Worm (Caenorhabditis elegans): Measurements from ENCODE around the gene K02C4.2.

Gene K02C4.2

ce11 chrII:8052172-8052571, 23.4 kb upstream of the K02C4.2 start:
- no peak for TF ChIP-seq tra-4 (tag; optimal IDR thresholded peaks at IDR 0.05)
- no peak for TF ChIP-seq scrt-1 (GFP tag; IDR thresholded peaks at IDR 0.05)
- TF ChIP-seq tbx-11 (GFP tag; IDR thresholded peaks at IDR 0.05) = no peak
- no peak for TF ChIP-seq hmbx-1 (tag; optimal IDR thresholded peaks at IDR 0.05)
- no peak for TF ChIP-seq ets-7 (tag; optimal IDR thresholded peaks at IDR 0.05)
- no peak for TF ChIP-seq hmg-4 (GFP tag; optimal IDR thresholded peaks at IDR 0.05)
- no peak for TF ChIP-seq aly-1 (tag; optimal IDR thresholded peaks at IDR 0.05)
- TF ChIP-seq F13C5.2 (tag; optimal IDR thresholded peaks at IDR 0.05) = no peak
- no peak for TF ChIP-seq hnd-1 (tag; optimal IDR thresholded peaks at IDR 0.05)
- no peak for TF ChIP-seq ceh-13 (GFP tag; optimal IDR thresholded peaks at IDR 0.05)

ce11 chrII:8052850-8053249, 22.7 kb upstream of the K02C4.2 start, which contains the start of gene T05H10.4:
TSS of gene T05H10.4 (plus strand) at chrII:8053150.
- TF ChIP-seq hnd-1 (tag; optimal IDR thresholded peaks at IDR 0.05) (no peak), aly-1 (tag; optimal IDR thresholded peaks at IDR 0.05) (no peak), flt-1 (GFP tag; IDR thresholded peaks at IDR 0.05) (no peak), ceh-13 (GFP tag; optimal IDR thresholded peaks at IDR 0.05) (no peak), ets-7 (tag; optimal IDR thresholded peaks at IDR 0.05) (no peak), tbx-11 (GFP tag; IDR thresholded peaks at IDR 0.05) (no peak), ama-1 (optimal IDR thresholded peaks at IDR 0.05) (no peak), hmg-4 (GFP tag; optimal IDR thresholded peaks at IDR 0.05) (no peak), F13C5.2 (tag; optimal IDR thresholded peaks at IDR 0.05) (no peak), pes-1 (GFP tag; IDR thresholded peaks at IDR 0.05) (no peak), scrt-1 (GFP tag; IDR thresholded peaks at IDR 0.05) (no peak), B0310.2 (tag; optimal IDR thresholded peaks at IDR 0.05) (no peak), sea-1 (GFP tag; conservative IDR thresholded peaks at IDR 0.05) (no peak), tbx-37 (GFP tag; conservative IDR thresholded peaks at IDR 0.05) (no peak), ceh-36 (tag; optimal IDR thresholded peaks at IDR 0.05) (no peak), hmbx-1 (tag; optimal IDR thresholded peaks at IDR 0.05) (no peak), tra-4 (tag; optimal IDR thresholded peaks at IDR 0.05) (no peak)

ce11 chrII:8057911-8058310, 17.6 kb upstream of the K02C4.2 start:
- TF ChIP-seq tbx-11 (GFP tag; IDR thresholded peaks at IDR 0.05) (no peak), hmg-4 (GFP tag; optimal IDR thresholded peaks at IDR 0.05) (no peak), flt-1 (GFP tag; IDR thresholded peaks at IDR 0.05) (no peak), ceh-13 (GFP tag; optimal IDR thresholded peaks at IDR 0.05) (no peak), ceh-36 (tag; optimal IDR thresholded peaks at IDR 0.05) (no peak), sea-1 (GFP tag; conservative IDR thresholded peaks at IDR 0.05) (no peak), hmbx-1 (tag; optimal IDR thresholded peaks at IDR 0.05) (no peak), ama-1 (optimal IDR thresholded peaks at IDR 0.05) (no peak), aly-1 (tag; optimal IDR thresholded peaks at IDR 0.05) (no peak), tra-4 (tag; optimal IDR thresholded peaks at IDR 0.05) (no peak), tbx-37 (GFP tag; conservative IDR thresholded peaks at IDR 0.05) (no peak), scrt-1 (GFP tag; IDR thresholded peaks at IDR 0.05) (no peak), pes-1 (GFP tag; IDR thresholded peaks at IDR 0.05) (no peak), ets-7 (tag; optimal IDR thresholded peaks at IDR 0.05) (no peak), B0310.2 (tag; optimal IDR thresholded peaks at IDR 0.05) (no peak), F13C5.2 (tag; optimal IDR thresholded peaks at IDR 0.05) (no peak)

ce11 chrII:8058769-8059168, 16.8 kb upstream of the K02C4.2 start, which contains the start of gene T05H10.8:
TSS of gene T05H10.8 (plus strand) at chrII:8059069.
- TF ChIP-seq ceh-36 (tag; optimal IDR thresholded peaks at IDR 0.05) (no peak), pes-1 (GFP tag; IDR thresholded peaks at IDR 0.05) (no peak), sea-1 (GFP tag; conservative IDR thresholded peaks at IDR 0.05) (no peak), hmbx-1 (tag; optimal IDR thresholded peaks at IDR 0.05) (no peak)

ce11 chrII:8059532-8059931, 16.0 kb upstream of the K02C4.2 start:
- TF ChIP-seq pes-1 (GFP tag; IDR thresholded peaks at IDR 0.05) = no peak
- TF ChIP-seq sea-1 (GFP tag; conservative IDR thresholded peaks at IDR 0.05) = no peak
- TF ChIP-seq tbx-11 (GFP tag; IDR thresholded peaks at IDR 0.05) = no peak
- TF ChIP-seq F13C5.2 (tag; optimal IDR thresholded peaks at IDR 0.05) = no peak
- TF ChIP-seq ama-1 (optimal IDR thresholded peaks at IDR 0.05) = no peak
- TF ChIP-seq scrt-1 (GFP tag; IDR thresholded peaks at IDR 0.05) = no peak
- TF ChIP-seq ceh-13 (GFP tag; optimal IDR thresholded peaks at IDR 0.05) = no peak
- TF ChIP-seq hnd-1 (tag; optimal IDR thresholded peaks at IDR 0.05) = no peak
- TF ChIP-seq tbx-37 (GFP tag; conservative IDR thresholded peaks at IDR 0.05) = no peak
- TF ChIP-seq tra-4 (tag; optimal IDR thresholded peaks at IDR 0.05) = no peak

- no peak for TF ChIP-seq tbx-11 (GFP tag; IDR thresholded peaks at IDR 0.05)
- no peak for TF ChIP-seq tbx-37 (GFP tag; conservative IDR thresholded peaks at IDR 0.05)
- 0 out of 2 replicates have a peak, but pooled peaks have one; percentile 23 for TF ChIP-seq scrt-1 (GFP tag; IDR thresholded peaks at IDR 0.05)
- TF ChIP-seq ets-7 (tag; optimal IDR thresholded peaks at IDR 0.05) = peak; percentile 14
- TF ChIP-seq flt-1 (GFP tag; IDR thresholded peaks at IDR 0.05) = no peak
- no peak for TF ChIP-seq sea-1 (GFP tag; conservative IDR thresholded peaks at IDR 0.05)
- no peak for TF ChIP-seq pes-1 (GFP tag; IDR thresholded peaks at IDR 0.05)
- no peak for TF ChIP-seq aly-1 (tag; optimal IDR thresholded peaks at IDR 0.05)
Observed at ce11 chrII:8062334-8062791, 13.2 kb upstream of the K02C4.2 start, which contains the start of gene ufd-2. TSS of gene ufd-2 (plus strand) at chrII:8062741.

ce11 chrII:8065985-8066384, 9.6 kb upstream of the K02C4.2 start, which contains the start of gene pdha-1:
TSS of gene pdha-1 (plus strand) at chrII:8066285.
- TF ChIP-seq aly-1 (tag; optimal IDR thresholded peaks at IDR 0.05) = no peak
- no peak for TF ChIP-seq scrt-1 (GFP tag; IDR thresholded peaks at IDR 0.05)
- no peak for TF ChIP-seq tra-4 (tag; optimal IDR thresholded peaks at IDR 0.05)
- no peak for TF ChIP-seq hnd-1 (tag; optimal IDR thresholded peaks at IDR 0.05)
- no peak for TF ChIP-seq ceh-13 (GFP tag; optimal IDR thresholded peaks at IDR 0.05)

ce11 chrII:8071012-8071625, 4.4 kb upstream of the K02C4.2 start:
- no peak for TF ChIP-seq ama-1 (optimal IDR thresholded peaks at IDR 0.05)

Data from whole organism, early embryonic.